Worm (Caenorhabditis elegans): Measurements from ENCODE around the gene rif-1.1.

rif-1.1 gene

DNA sequence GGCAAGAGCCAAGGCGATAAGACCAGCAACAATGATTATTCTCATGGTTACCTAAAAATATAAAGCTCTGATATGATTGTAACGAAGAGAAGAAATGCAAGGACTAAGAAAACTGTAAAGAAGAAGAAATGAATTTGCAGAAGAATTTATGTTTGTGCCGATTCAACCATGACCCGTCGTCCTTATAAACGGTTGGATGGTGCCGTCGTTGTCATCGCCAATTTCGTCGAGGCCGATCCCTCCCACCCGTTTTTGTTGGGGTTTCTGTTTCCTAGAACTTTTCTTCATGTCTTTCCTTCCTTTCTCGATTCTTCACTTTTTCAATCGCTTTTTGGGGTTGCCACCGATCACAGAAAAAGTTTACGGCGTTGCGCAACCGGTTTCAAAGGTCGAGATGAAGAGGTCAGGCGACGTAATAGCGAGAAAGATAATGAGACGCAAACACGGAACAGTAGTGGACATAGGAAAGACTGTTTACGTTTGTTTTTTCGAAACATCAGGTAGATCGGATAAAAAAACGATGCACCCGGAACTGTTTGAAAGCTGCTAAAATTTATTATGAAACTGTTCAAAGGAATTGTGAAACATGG, 10.9 kb upstream of the rif-1.1 start, which contains the start of gene epic-1:
TSS of gene epic-1 (minus strand) at position 51 of the 590 bp plus-strand sequence.
- TF ChIP-seq ceh-13 (GFP tag; optimal IDR thresholded peaks at IDR 0.05), result no peak
- TF ChIP-seq ceh-36 (tag; optimal IDR thresholded peaks at IDR 0.05), result no peak
- TF ChIP-seq aly-1 (tag; optimal IDR thresholded peaks at IDR 0.05), result no peak
- no peak for TF ChIP-seq tbx-11 (GFP tag; IDR thresholded peaks at IDR 0.05)
- no peak for TF ChIP-seq tra-4 (tag; optimal IDR thresholded peaks at IDR 0.05)
- no peak for TF ChIP-seq F13C5.2 (tag; optimal IDR thresholded peaks at IDR 0.05)
- no peak for TF ChIP-seq sea-1 (GFP tag; conservative IDR thresholded peaks at IDR 0.05)
- TF ChIP-seq ama-1 (optimal IDR thresholded peaks at IDR 0.05), result no peak
- TF ChIP-seq hmg-4 (GFP tag; optimal IDR thresholded peaks at IDR 0.05), result no peak
- TF ChIP-seq hnd-1 (tag; optimal IDR thresholded peaks at IDR 0.05), result no peak
- no peak for TF ChIP-seq hmbx-1 (tag; optimal IDR thresholded peaks at IDR 0.05)
- TF ChIP-seq flt-1 (GFP tag; IDR thresholded peaks at IDR 0.05), result no peak
- TF ChIP-seq ets-7 (tag; optimal IDR thresholded peaks at IDR 0.05), result no peak
- no peak for TF ChIP-seq pes-1 (GFP tag; IDR thresholded peaks at IDR 0.05)

DNA sequence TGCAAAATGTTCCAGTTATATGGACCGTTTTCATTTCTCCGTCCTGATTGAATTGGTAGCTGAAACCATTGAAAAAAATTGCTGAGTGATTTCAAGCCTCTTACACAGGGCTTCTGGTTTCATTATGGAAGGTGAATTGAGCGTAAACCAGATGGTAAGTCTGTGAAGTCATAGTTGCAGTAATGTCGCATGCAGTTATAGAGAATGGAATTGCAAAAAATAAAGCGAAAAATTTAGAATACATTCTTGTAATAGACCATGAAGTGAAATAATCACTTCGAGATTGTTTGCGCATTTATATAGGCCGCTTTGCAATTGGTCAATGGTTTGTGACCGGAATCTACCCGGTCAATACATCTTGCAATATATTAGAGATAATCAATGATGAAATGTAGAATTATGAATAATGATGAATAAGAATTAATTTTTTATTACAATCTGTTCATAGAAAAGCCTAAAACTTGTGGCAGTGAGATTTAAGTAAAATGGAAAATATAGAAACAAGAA, 9.1 kb upstream of the rif-1.1 start, which contains the start of gene F11E6.4:
TSS of gene F11E6.4 (minus strand) at position 259 of the 507 bp plus-strand sequence.
- no peak for TF ChIP-seq ets-7 (tag; optimal IDR thresholded peaks at IDR 0.05)
- TF ChIP-seq ceh-36 (tag; optimal IDR thresholded peaks at IDR 0.05), result no peak
- no peak for TF ChIP-seq scrt-1 (GFP tag; IDR thresholded peaks at IDR 0.05)
- no peak for TF ChIP-seq hnd-1 (tag; optimal IDR thresholded peaks at IDR 0.05)
- no peak for TF ChIP-seq tbx-11 (GFP tag; IDR thresholded peaks at IDR 0.05)
- TF ChIP-seq hmbx-1 (tag; optimal IDR thresholded peaks at IDR 0.05), result no peak
- no peak for TF ChIP-seq tbx-37 (GFP tag; conservative IDR thresholded peaks at IDR 0.05)
- no peak for TF ChIP-seq F13C5.2 (tag; optimal IDR thresholded peaks at IDR 0.05)
- TF ChIP-seq B0310.2 (tag; optimal IDR thresholded peaks at IDR 0.05), result no peak

DNA sequence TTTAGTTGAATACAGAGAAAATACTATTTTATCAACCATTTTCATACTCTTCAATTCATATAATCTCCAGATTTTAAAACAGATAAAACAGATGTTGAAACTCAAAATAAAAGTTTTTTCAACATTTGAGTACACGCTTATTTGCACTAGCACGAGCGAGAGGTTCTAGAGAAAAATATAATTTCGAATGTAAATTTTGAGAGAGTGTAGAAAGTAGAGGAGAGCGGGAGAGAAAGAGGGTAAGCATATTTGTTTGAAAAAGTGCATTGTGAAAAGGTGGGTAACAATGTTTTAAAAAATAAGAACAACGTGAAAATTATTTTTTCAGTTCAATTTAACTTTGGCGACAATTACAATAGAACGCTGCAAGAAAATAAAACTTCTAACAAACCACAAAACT, 6.8 kb upstream of the rif-1.1 start:
- TF ChIP-seq aly-1 (tag; optimal IDR thresholded peaks at IDR 0.05) (no peak), ets-7 (tag; optimal IDR thresholded peaks at IDR 0.05) (no peak), hnd-1 (tag; optimal IDR thresholded peaks at IDR 0.05) (no peak), ceh-36 (tag; optimal IDR thresholded peaks at IDR 0.05) (no peak), hmg-4 (GFP tag; optimal IDR thresholded peaks at IDR 0.05) (no peak), sea-1 (GFP tag; conservative IDR thresholded peaks at IDR 0.05) (no peak), scrt-1 (GFP tag; IDR thresholded peaks at IDR 0.05) (no peak), B0310.2 (tag; optimal IDR thresholded peaks at IDR 0.05) (no peak), tbx-11 (GFP tag; IDR thresholded peaks at IDR 0.05) (no peak), tbx-37 (GFP tag; conservative IDR thresholded peaks at IDR 0.05) (no peak)

DNA sequence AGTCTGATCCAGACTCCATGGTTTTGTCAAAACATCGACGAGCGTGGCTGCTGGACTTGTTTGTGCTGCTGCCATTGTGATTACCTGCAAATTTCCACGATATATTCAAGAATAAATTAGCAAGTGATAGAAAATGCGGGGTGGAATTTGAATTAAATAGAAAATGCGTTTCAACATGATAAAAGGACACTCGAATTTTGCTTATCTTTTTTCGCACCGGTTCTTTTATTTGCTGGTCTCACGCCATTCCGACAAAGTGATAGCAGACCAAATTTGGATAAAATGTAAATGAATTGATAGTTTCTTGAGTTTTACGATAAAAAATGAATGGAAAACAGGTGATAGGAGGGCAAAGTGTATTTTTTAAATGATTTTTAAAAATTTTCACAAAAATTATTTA, 6.3 kb upstream of the rif-1.1 start, which contains the start of gene elo-2:
TSS of gene elo-2 (minus strand) at position 84 of the 400 bp plus-strand sequence.
- TF ChIP-seq tbx-37 (GFP tag; conservative IDR thresholded peaks at IDR 0.05) (no peak), ama-1 (optimal IDR thresholded peaks at IDR 0.05) (no peak), F13C5.2 (tag; optimal IDR thresholded peaks at IDR 0.05) (no peak), ceh-36 (tag; optimal IDR thresholded peaks at IDR 0.05) (no peak), tra-4 (tag; optimal IDR thresholded peaks at IDR 0.05) (no peak), flt-1 (GFP tag; IDR thresholded peaks at IDR 0.05) (no peak), hmbx-1 (tag; optimal IDR thresholded peaks at IDR 0.05) (no peak), hnd-1 (tag; optimal IDR thresholded peaks at IDR 0.05) (no peak), scrt-1 (GFP tag; IDR thresholded peaks at IDR 0.05) (no peak), hmg-4 (GFP tag; optimal IDR thresholded peaks at IDR 0.05) (no peak), aly-1 (tag; optimal IDR thresholded peaks at IDR 0.05) (no peak), pes-1 (GFP tag; IDR thresholded peaks at IDR 0.05) (no peak), tbx-11 (GFP tag; IDR thresholded peaks at IDR 0.05) (no peak), ets-7 (tag; optimal IDR thresholded peaks at IDR 0.05) (no peak), sea-1 (GFP tag; conservative IDR thresholded peaks at IDR 0.05) (no peak), ceh-13 (GFP tag; optimal IDR thresholded peaks at IDR 0.05) (no peak)

DNA sequence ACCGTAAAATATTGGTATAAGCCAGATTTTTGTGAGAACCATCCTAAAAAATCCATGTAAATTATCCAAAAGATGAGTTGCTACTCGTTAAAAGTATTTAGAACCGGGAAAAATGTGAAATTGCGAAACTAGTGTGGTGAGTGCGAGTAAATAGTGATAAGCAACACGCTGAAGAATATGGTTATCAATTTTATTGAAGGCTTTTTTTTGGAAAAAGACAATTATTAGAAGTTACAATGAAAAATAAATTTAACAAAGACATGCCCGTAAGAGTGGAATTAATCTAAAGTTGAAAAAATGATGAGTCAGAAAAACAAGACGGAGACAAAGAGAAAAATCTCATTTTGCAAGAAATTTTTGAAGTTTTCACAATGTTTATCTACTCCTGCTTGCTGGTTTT, 4.8 kb upstream of the rif-1.1 start, which contains the start of gene F11E6.6:
TSS of gene F11E6.6 (minus strand) at position 101 of the 400 bp plus-strand sequence.
- no peak for TF ChIP-seq hmg-4 (GFP tag; optimal IDR thresholded peaks at IDR 0.05)
- no peak for TF ChIP-seq scrt-1 (GFP tag; IDR thresholded peaks at IDR 0.05)
- TF ChIP-seq ama-1 (optimal IDR thresholded peaks at IDR 0.05), result no peak
- no peak for TF ChIP-seq hmbx-1 (tag; optimal IDR thresholded peaks at IDR 0.05)
- no peak for TF ChIP-seq tbx-11 (GFP tag; IDR thresholded peaks at IDR 0.05)
- TF ChIP-seq flt-1 (GFP tag; IDR thresholded peaks at IDR 0.05), result no peak
- no peak for TF ChIP-seq B0310.2 (tag; optimal IDR thresholded peaks at IDR 0.05)
- TF ChIP-seq ceh-13 (GFP tag; optimal IDR thresholded peaks at IDR 0.05), result no peak
- TF ChIP-seq aly-1 (tag; optimal IDR thresholded peaks at IDR 0.05), result no peak
- no peak for TF ChIP-seq pes-1 (GFP tag; IDR thresholded peaks at IDR 0.05)
- no peak for TF ChIP-seq tbx-37 (GFP tag; conservative IDR thresholded peaks at IDR 0.05)
- no peak for TF ChIP-seq hnd-1 (tag; optimal IDR thresholded peaks at IDR 0.05)
- TF ChIP-seq F13C5.2 (tag; optimal IDR thresholded peaks at IDR 0.05), result no peak
- no peak for TF ChIP-seq sea-1 (GFP tag; conservative IDR thresholded peaks at IDR 0.05)
- TF ChIP-seq tra-4 (tag; optimal IDR thresholded peaks at IDR 0.05), result no peak

DNA sequence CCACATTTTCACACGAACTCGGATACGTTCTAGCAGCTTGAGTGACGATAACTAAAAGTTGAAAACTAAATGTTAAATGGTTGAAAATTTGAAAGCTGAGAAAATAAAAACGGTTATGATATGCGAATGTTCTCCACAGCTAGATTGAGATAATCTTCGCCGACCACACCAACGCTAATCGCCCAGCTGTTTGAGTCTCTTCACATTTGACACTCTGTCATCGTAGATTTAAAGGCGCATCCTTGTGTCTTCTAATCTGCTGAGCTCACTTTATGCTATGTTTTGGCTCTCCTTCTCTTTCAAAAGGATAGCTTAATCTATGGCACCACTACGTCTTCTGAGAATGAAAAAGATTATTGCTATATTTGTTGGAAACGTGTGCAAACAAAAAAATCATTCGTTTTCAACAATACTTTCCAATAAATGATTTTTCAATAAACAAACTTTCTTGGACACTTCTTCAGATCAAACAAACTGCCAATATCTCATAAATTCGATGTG, 2.1 kb upstream of the rif-1.1 start, which contains the start of gene F11E6.10:
TSS of gene F11E6.10 (minus strand) at position 51 of the 501 bp plus-strand sequence.
- TF ChIP-seq B0310.2 (tag; optimal IDR thresholded peaks at IDR 0.05) (no peak), ceh-13 (GFP tag; optimal IDR thresholded peaks at IDR 0.05) (no peak), hmg-4 (GFP tag; optimal IDR thresholded peaks at IDR 0.05) (no peak), F13C5.2 (tag; optimal IDR thresholded peaks at IDR 0.05) (no peak), pes-1 (GFP tag; IDR thresholded peaks at IDR 0.05) (no peak)

DNA sequence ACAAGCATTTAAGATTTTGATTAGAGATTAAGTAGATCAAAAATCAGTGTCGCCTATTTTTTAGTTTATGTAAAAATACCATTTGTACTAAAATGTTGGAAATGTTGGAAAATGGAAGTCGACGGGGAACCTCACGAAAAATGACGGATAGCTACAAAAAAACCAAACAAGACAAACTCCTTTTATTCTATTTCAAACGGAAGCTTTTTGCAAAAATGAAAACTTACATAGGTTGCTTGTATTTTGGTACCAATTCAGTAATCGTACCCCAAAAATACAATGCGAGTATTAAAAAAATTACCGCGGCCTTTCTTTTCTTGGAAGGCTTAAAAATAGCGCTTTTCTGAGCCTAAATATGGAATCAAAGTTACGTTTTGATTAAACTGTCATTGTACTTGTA, 7.1 kb downstream of the rif-1.1 start:
- no peak for TF ChIP-seq flt-1 (GFP tag; IDR thresholded peaks at IDR 0.05)
- no peak for TF ChIP-seq tra-4 (tag; optimal IDR thresholded peaks at IDR 0.05)
- no peak for TF ChIP-seq ets-7 (tag; optimal IDR thresholded peaks at IDR 0.05)
- TF ChIP-seq tbx-37 (GFP tag; conservative IDR thresholded peaks at IDR 0.05), result no peak
- no peak for TF ChIP-seq sea-1 (GFP tag; conservative IDR thresholded peaks at IDR 0.05)

Data from whole organism, early embryonic.